Worm (Caenorhabditis elegans): ENCODE measurements around the gene F47C12.7.

F47C12.7 gene

ce11 chrIV:3995384-3995783 lies at the start of gene F47C12.7:
Gene F47C12.7 (minus strand): TSS chrIV:3995484.
- no peak for TF ChIP-seq klf-2 (GFP tag; conservative IDR thresholded peaks at IDR 0.05)
- no peak for TF ChIP-seq ref-1 (GFP tag; conservative IDR thresholded peaks at IDR 0.05)
- TF ChIP-seq ztf-23 (GFP tag; IDR thresholded peaks at IDR 0.05), result no peak
- no peak for TF ChIP-seq med-1 (GFP tag; optimal IDR thresholded peaks at IDR 0.05; ENCODE audit: insufficient read depth)
- no peak for TF ChIP-seq flt-1 (GFP tag; IDR thresholded peaks at IDR 0.05)
- TF ChIP-seq T22C8.4 (GFP tag; IDR thresholded peaks at IDR 0.05), result no peak
- TF ChIP-seq ztf-29 (GFP tag; IDR thresholded peaks at IDR 0.05), result no peak
- TF ChIP-seq tab-1 (GFP tag; IDR thresholded peaks at IDR 0.05), result no peak
- no peak for TF ChIP-seq cog-1 (tag; optimal IDR thresholded peaks at IDR 0.05)

ce11 chrIV:4042274-4042673 lies 47.0 kb upstream of the F47C12.7 start, which contains the start of gene cdc-73:
Gene cdc-73 (plus strand): TSS chrIV:4042575.
- no peak for TF ChIP-seq cog-1 (tag; optimal IDR thresholded peaks at IDR 0.05)
- no peak for TF ChIP-seq T22C8.4 (GFP tag; IDR thresholded peaks at IDR 0.05)
- TF ChIP-seq ztf-23 (GFP tag; IDR thresholded peaks at IDR 0.05), result peak; percentile 60; the same call in 1 of the 2 replicates

ce11 chrIV:4041006-4041405 lies 45.7 kb upstream of the F47C12.7 start:
- no peak for TF ChIP-seq tab-1 (GFP tag; IDR thresholded peaks at IDR 0.05)
- no peak for TF ChIP-seq cog-1 (tag; optimal IDR thresholded peaks at IDR 0.05)
- TF ChIP-seq T22C8.4 (GFP tag; IDR thresholded peaks at IDR 0.05), result no peak
- no peak for TF ChIP-seq med-1 (GFP tag; optimal IDR thresholded peaks at IDR 0.05; ENCODE audit: insufficient read depth)
- no peak for TF ChIP-seq klf-2 (GFP tag; conservative IDR thresholded peaks at IDR 0.05)
- no peak for TF ChIP-seq ref-1 (GFP tag; conservative IDR thresholded peaks at IDR 0.05)
- TF ChIP-seq flt-1 (GFP tag; IDR thresholded peaks at IDR 0.05), result no peak
- no peak for TF ChIP-seq ztf-29 (GFP tag; IDR thresholded peaks at IDR 0.05)
- TF ChIP-seq ztf-23 (GFP tag; IDR thresholded peaks at IDR 0.05), result no peak

- TF ChIP-seq ztf-29 (GFP tag; IDR thresholded peaks at IDR 0.05) (no peak), med-1 (GFP tag; optimal IDR thresholded peaks at IDR 0.05; ENCODE audit: insufficient read depth) (no peak), T22C8.4 (GFP tag; IDR thresholded peaks at IDR 0.05) (no peak), ztf-23 (GFP tag; IDR thresholded peaks at IDR 0.05) (no peak), cog-1 (tag; optimal IDR thresholded peaks at IDR 0.05) (no peak), ref-1 (GFP tag; conservative IDR thresholded peaks at IDR 0.05) (no peak), klf-2 (GFP tag; conservative IDR thresholded peaks at IDR 0.05) (no peak), flt-1 (GFP tag; IDR thresholded peaks at IDR 0.05) (no peak)
Measured at ce11 chrIV:4039984-4040383, 44.7 kb upstream of the F47C12.7 start, which contains the start of gene F35F11.2. Gene F35F11.2 (plus strand): TSS chrIV:4040284.

- TF ChIP-seq med-1 (GFP tag; optimal IDR thresholded peaks at IDR 0.05; ENCODE audit: insufficient read depth) (no peak), klf-2 (GFP tag; conservative IDR thresholded peaks at IDR 0.05) (no peak), flt-1 (GFP tag; IDR thresholded peaks at IDR 0.05) (0 out of 2 replicates have a peak, but pooled peaks have one; percentile 16), tab-1 (GFP tag; IDR thresholded peaks at IDR 0.05) (no peak), T22C8.4 (GFP tag; IDR thresholded peaks at IDR 0.05) (no peak), ztf-23 (GFP tag; IDR thresholded peaks at IDR 0.05) (no peak), ztf-29 (GFP tag; IDR thresholded peaks at IDR 0.05) (no peak)
Measured at ce11 chrIV:4034883-4035282, 39.6 kb upstream of the F47C12.7 start, which contains the start of gene hlh-30. Gene hlh-30 (minus strand): TSS chrIV:4034951.

ce11 chrIV:4033490-4033889 lies 38.2 kb upstream of the F47C12.7 start:
- TF ChIP-seq cog-1 (tag; optimal IDR thresholded peaks at IDR 0.05), result no peak
- no peak for TF ChIP-seq klf-2 (GFP tag; conservative IDR thresholded peaks at IDR 0.05)
- no peak for TF ChIP-seq ztf-29 (GFP tag; IDR thresholded peaks at IDR 0.05)
- no peak for TF ChIP-seq ztf-23 (GFP tag; IDR thresholded peaks at IDR 0.05)
- TF ChIP-seq ref-1 (GFP tag; conservative IDR thresholded peaks at IDR 0.05), result no peak
- TF ChIP-seq tab-1 (GFP tag; IDR thresholded peaks at IDR 0.05), result no peak
- no peak for TF ChIP-seq T22C8.4 (GFP tag; IDR thresholded peaks at IDR 0.05)
- no peak for TF ChIP-seq med-1 (GFP tag; optimal IDR thresholded peaks at IDR 0.05; ENCODE audit: insufficient read depth)
- no peak for TF ChIP-seq flt-1 (GFP tag; IDR thresholded peaks at IDR 0.05)

- no peak for TF ChIP-seq T22C8.4 (GFP tag; IDR thresholded peaks at IDR 0.05)
- TF ChIP-seq cog-1 (tag; optimal IDR thresholded peaks at IDR 0.05), result no peak
- no peak for TF ChIP-seq ztf-23 (GFP tag; IDR thresholded peaks at IDR 0.05)
- no peak for TF ChIP-seq ref-1 (GFP tag; conservative IDR thresholded peaks at IDR 0.05)
- TF ChIP-seq med-1 (GFP tag; optimal IDR thresholded peaks at IDR 0.05; ENCODE audit: insufficient read depth), result no peak
- TF ChIP-seq flt-1 (GFP tag; IDR thresholded peaks at IDR 0.05), result no peak
- no peak for TF ChIP-seq ztf-29 (GFP tag; IDR thresholded peaks at IDR 0.05)
- no peak for TF ChIP-seq klf-2 (GFP tag; conservative IDR thresholded peaks at IDR 0.05)
Measured at ce11 chrIV:4032350-4032749, 37.1 kb upstream of the F47C12.7 start.

- TF ChIP-seq ref-1 (GFP tag; conservative IDR thresholded peaks at IDR 0.05), result no peak
- no peak for TF ChIP-seq T22C8.4 (GFP tag; IDR thresholded peaks at IDR 0.05)
- TF ChIP-seq ztf-29 (GFP tag; IDR thresholded peaks at IDR 0.05), result no peak
- TF ChIP-seq med-1 (GFP tag; optimal IDR thresholded peaks at IDR 0.05; ENCODE audit: insufficient read depth), result no peak
- no peak for TF ChIP-seq ztf-23 (GFP tag; IDR thresholded peaks at IDR 0.05)
- TF ChIP-seq cog-1 (tag; optimal IDR thresholded peaks at IDR 0.05), result no peak
Measured at ce11 chrIV:4030917-4031599, 35.8 kb upstream of the F47C12.7 start.

ce11 chrIV:4029288-4029687 lies 34.0 kb upstream of the F47C12.7 start:
- TF ChIP-seq ref-1 (GFP tag; conservative IDR thresholded peaks at IDR 0.05) (no peak), med-1 (GFP tag; optimal IDR thresholded peaks at IDR 0.05; ENCODE audit: insufficient read depth) (no peak), tab-1 (GFP tag; IDR thresholded peaks at IDR 0.05) (no peak), flt-1 (GFP tag; IDR thresholded peaks at IDR 0.05) (no peak), ztf-23 (GFP tag; IDR thresholded peaks at IDR 0.05) (no peak), klf-2 (GFP tag; conservative IDR thresholded peaks at IDR 0.05) (no peak), ztf-29 (GFP tag; IDR thresholded peaks at IDR 0.05) (no peak), cog-1 (tag; optimal IDR thresholded peaks at IDR 0.05) (no peak), T22C8.4 (GFP tag; IDR thresholded peaks at IDR 0.05) (no peak)

- peak; percentile 61; the same call in 1 of the 2 replicates for TF ChIP-seq flt-1 (GFP tag; IDR thresholded peaks at IDR 0.05)
- TF ChIP-seq ztf-23 (GFP tag; IDR thresholded peaks at IDR 0.05), result no peak
- TF ChIP-seq ztf-29 (GFP tag; IDR thresholded peaks at IDR 0.05), result no peak
- no peak for TF ChIP-seq cog-1 (tag; optimal IDR thresholded peaks at IDR 0.05)
- no peak for TF ChIP-seq tab-1 (GFP tag; IDR thresholded peaks at IDR 0.05)
- 0 out of 2 replicates have a peak, but pooled peaks have one; percentile 45 for TF ChIP-seq klf-2 (GFP tag; conservative IDR thresholded peaks at IDR 0.05)
- TF ChIP-seq ref-1 (GFP tag; conservative IDR thresholded peaks at IDR 0.05), result no peak
- no peak for TF ChIP-seq med-1 (GFP tag; optimal IDR thresholded peaks at IDR 0.05; ENCODE audit: insufficient read depth)
- TF ChIP-seq T22C8.4 (GFP tag; IDR thresholded peaks at IDR 0.05), result no peak
Measured at ce11 chrIV:4028177-4028576, 32.9 kb upstream of the F47C12.7 start.

All from whole organism, midembryonic.